Fruit fly (Drosophila melanogaster) whole organism, wandering third instar larva: ENCODE measurements around the gene dyw.

Source experiments
- Abd-B ChIP-seq: fragments of >200 bp; optimal IDR thresholded peaks from 2 replicates; lab custom pipeline; 2017; ENCODE audit warnings: missing biosample characterization, missing genetic modification characterization
- CG32264 ChIP-seq: fragments of 200-800 bp; sonication (Bioruptor generic); optimal IDR thresholded peaks from 2 replicates; lab custom pipeline; 2016; ENCODE audit warnings: missing biosample characterization, missing genetic modification characterization
- CG9705 ChIP-seq: fragments of 200-800 bp; sonication (Bioruptor generic); optimal IDR thresholded peaks from 2 replicates; lab custom pipeline; 2018; ENCODE audit warnings: missing biosample characterization, mild to moderate bottlenecking, missing genetic modification characterization
- CrebA ChIP-seq: fragments of 200-800 bp; sonication (Bioruptor generic); optimal IDR thresholded peaks from 2 replicates; lab custom pipeline; 2016; ENCODE audit warnings: missing biosample characterization, mild to moderate bottlenecking, missing genetic modification characterization, borderline replicate concordance
- Dfd ChIP-seq: fragments of >200 bp; optimal IDR thresholded peaks from 2 replicates; lab custom pipeline; 2017; ENCODE audit warnings: missing biosample characterization, missing genetic modification characterization
- Dif ChIP-seq: fragments of 200-275, 200-300 bp; sonication (Bioruptor generic); optimal IDR thresholded peaks from 2 replicates; lab custom pipeline; 2018; ENCODE audit warnings: missing biosample characterization, missing genetic modification characterization; ENCODE audit not compliant: partially characterized antibody
- GATAd ChIP-seq: sonication (Bioruptor generic); optimal IDR thresholded peaks from 2 replicates; lab custom pipeline; 2016; ENCODE audit warnings: missing biosample characterization, missing genetic modification characterization
- HLH106 ChIP-seq: fragments of 200-800 bp; optimal IDR thresholded peaks from 3 replicates; lab custom pipeline; 2019; ENCODE audit warnings: missing biosample characterization, mild to moderate bottlenecking, missing genetic modification characterization, moderate library complexity
- Hnf4 ChIP-seq: fragments of 200-800 bp; sonication (Bioruptor generic); optimal IDR thresholded peaks from 2 replicates; lab custom pipeline; 2016; ENCODE audit warnings: missing biosample characterization, mild to moderate bottlenecking, missing genetic modification characterization
- Hr78 ChIP-seq: fragments of >200 bp; optimal IDR thresholded peaks from 2 replicates; lab custom pipeline; 2017; ENCODE audit warnings: missing biosample characterization, missing genetic modification characterization
- Hr83 ChIP-seq: fragments of 200-300 bp; sonication (Bioruptor generic); optimal IDR thresholded peaks from 2 replicates; lab custom pipeline; 2016; ENCODE audit warnings: missing biosample characterization, mild to moderate bottlenecking, missing genetic modification characterization, moderate library complexity; ENCODE audit not compliant: poor library complexity, severe bottlenecking
- Jra ChIP-seq: sonication (Bioruptor generic); optimal IDR thresholded peaks from 2 replicates; lab custom pipeline; 2016; ENCODE audit warnings: missing biosample characterization, missing genetic modification characterization
- Mio ChIP-seq: sonication (Bioruptor generic); optimal IDR thresholded peaks from 2 replicates; lab custom pipeline; 2016; ENCODE audit warnings: missing biosample characterization, missing genetic modification characterization
- Myc ChIP-seq: fragments of >200 bp; optimal IDR thresholded peaks from 2 replicates; lab custom pipeline; 2017
- N ChIP-seq: fragments of >200 bp; optimal IDR thresholded peaks from 2 replicates; lab custom pipeline; 2018; ENCODE audit warnings: missing biosample characterization, missing external identifiers, missing genetic modification characterization
- OdsH ChIP-seq: fragments of 200-800 bp; sonication (Bioruptor generic); optimal IDR thresholded peaks from 2 replicates; lab custom pipeline; 2016; ENCODE audit warnings: missing biosample characterization, mild to moderate bottlenecking, missing genetic modification characterization
- Rel ChIP-seq, 2 experiments: fragments of 200-800 bp; sonication (Bioruptor generic) in 1 of 2; optimal IDR thresholded peaks; 2 replicates in 1 of 2; 3 replicates in 1 of 2; lab custom pipeline; 2016 to 2019; ENCODE audit warnings: mild to moderate bottlenecking in 2 of 2, missing biosample characterization in 2 of 2, missing genetic modification characterization in 2 of 2, moderate library complexity in 1 of 2
- Sp1 ChIP-seq: fragments of 200-800 bp; sonication (Bioruptor generic); optimal IDR thresholded peaks from 3 replicates; lab custom pipeline; 2019; ENCODE audit warnings: missing biosample characterization, mild to moderate bottlenecking, missing genetic modification characterization, moderate library complexity
- Vsx2 ChIP-seq: fragments of 200-300, 225-300 bp; sonication (Bioruptor generic); optimal IDR thresholded peaks from 2 replicates; lab custom pipeline; 2018; ENCODE audit warnings: missing biosample characterization, missing genetic modification characterization; ENCODE audit not compliant: partially characterized antibody
- br ChIP-seq: fragments of 200-800 bp; sonication (Bioruptor generic); optimal IDR thresholded peaks from 2 replicates; lab custom pipeline; 2016; ENCODE audit warnings: missing biosample characterization, missing genetic modification characterization
- brk ChIP-seq: fragments of 200-800 bp; sonication (Bioruptor generic); optimal IDR thresholded peaks from 2 replicates; lab custom pipeline; 2016; ENCODE audit warnings: missing biosample characterization, mild to moderate bottlenecking, missing genetic modification characterization
- dl ChIP-seq, 2 experiments: fragments of 175-275, 200-275 bp in 1 of 2; fragments of 200-275 bp in 1 of 2; sonication (Bioruptor generic); optimal IDR thresholded peaks; lab custom pipeline; 2018; ENCODE audit warnings: mild to moderate bottlenecking in 2 of 2, missing biosample characterization in 2 of 2, missing genetic modification characterization in 2 of 2, moderate library complexity in 2 of 2; ENCODE audit not compliant: partially characterized antibody in 2 of 2, insufficient read depth in 1 of 2
- dmrt93B ChIP-seq: fragments of 200-800 bp; sonication (Bioruptor generic); optimal IDR thresholded peaks from 2 replicates; lab custom pipeline; 2018; ENCODE audit warnings: missing biosample characterization, mild to moderate bottlenecking, missing genetic modification characterization
- dsf ChIP-seq: sonication (Bioruptor generic); optimal IDR thresholded peaks from 2 replicates; lab custom pipeline; 2016; ENCODE audit warnings: missing biosample characterization, missing genetic modification characterization, borderline replicate concordance
- ey ChIP-seq: fragments of 200-800 bp; sonication (Bioruptor generic); optimal IDR thresholded peaks from 2 replicates; lab custom pipeline; 2016; ENCODE audit warnings: missing biosample characterization, missing genetic modification characterization
- foxo ChIP-seq, 2 experiments: fragments of 200-800 bp; sonication (Bioruptor generic); optimal IDR thresholded peaks; 2 replicates in 1 of 2; 3 replicates in 1 of 2; lab custom pipeline; 2016 to 2017; ENCODE audit warnings: missing biosample characterization in 2 of 2, missing genetic modification characterization in 2 of 2
- fru ChIP-seq: fragments of 200-800 bp; sonication (Bioruptor generic); optimal IDR thresholded peaks from 3 replicates; lab custom pipeline; 2016; ENCODE audit warnings: missing biosample characterization, mild to moderate bottlenecking, missing genetic modification characterization
- h ChIP-seq: fragments of 200-800 bp; sonication (Bioruptor generic); optimal IDR thresholded peaks from 3 replicates; lab custom pipeline; 2016; ENCODE audit warnings: missing biosample characterization, mild to moderate bottlenecking, missing genetic modification characterization
- jim ChIP-seq: fragments of 175-275, 200-325 bp; sonication (Bioruptor generic); optimal IDR thresholded peaks from 2 replicates; lab custom pipeline; 2016; ENCODE audit warnings: missing biosample characterization, mild to moderate bottlenecking, missing genetic modification characterization
- lola ChIP-seq: fragments of >200 bp; optimal IDR thresholded peaks from 2 replicates; lab custom pipeline; 2017; ENCODE audit warnings: missing biosample characterization, missing genetic modification characterization
- pan ChIP-seq: fragments of >200 bp; optimal IDR thresholded peaks from 2 replicates; lab custom pipeline; 2017
- psq ChIP-seq: fragments of 200-800 bp; sonication (Bioruptor generic); optimal IDR thresholded peaks from 3 replicates; lab custom pipeline; 2017; ENCODE audit warnings: missing biosample characterization, mild to moderate bottlenecking, missing genetic modification characterization, moderate library complexity
- rgr ChIP-seq: fragments of 200-800 bp; sonication (Bioruptor generic); optimal IDR thresholded peaks from 3 replicates; lab custom pipeline; 2016; ENCODE audit warnings: missing biosample characterization, mild to moderate bottlenecking, missing genetic modification characterization
- sage ChIP-seq: fragments of 200-800 bp; sonication (Bioruptor generic); optimal IDR thresholded peaks from 2 replicates; lab custom pipeline; 2016; ENCODE audit warnings: missing biosample characterization, mild to moderate bottlenecking, missing genetic modification characterization
- sv ChIP-seq: fragments of 200-800 bp; sonication (Bioruptor generic); optimal IDR thresholded peaks from 3 replicates; lab custom pipeline; 2016; ENCODE audit warnings: missing biosample characterization, missing genetic modification characterization
- tai ChIP-seq: sonication (Bioruptor generic); optimal IDR thresholded peaks from 2 replicates; lab custom pipeline; 2016; ENCODE audit warnings: missing biosample characterization, missing genetic modification characterization
- usp ChIP-seq: fragments of >200 bp; optimal IDR thresholded peaks from 2 replicates; lab custom pipeline; 2017; ENCODE audit warnings: missing biosample characterization, missing genetic modification characterization
- woc ChIP-seq: sonication (Bioruptor generic); optimal IDR thresholded peaks from 2 replicates; lab custom pipeline; 2016; ENCODE audit warnings: missing biosample characterization, mild to moderate bottlenecking, missing genetic modification characterization

dyw gene

DNA sequence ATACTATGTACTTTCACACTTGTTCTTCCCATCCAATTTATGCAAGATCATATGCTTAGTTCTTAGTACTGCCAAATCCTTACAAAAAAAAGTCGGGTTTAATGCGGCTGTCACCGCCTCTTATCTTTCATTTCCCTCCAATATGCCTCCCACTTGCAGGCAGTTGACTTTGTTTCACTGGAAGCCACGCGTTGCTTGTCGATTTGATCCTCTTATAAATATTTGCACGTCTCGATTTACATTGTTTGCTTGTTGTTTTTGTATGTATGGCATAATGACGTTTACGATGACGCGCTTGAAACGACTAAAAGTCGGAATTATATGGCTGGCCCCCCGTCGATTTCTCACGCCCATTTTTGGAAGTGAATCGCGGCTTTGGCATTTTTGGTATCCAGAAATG, 44.7 kb downstream of the dyw start:
- TF ChIP-seq CG32264 (GFP tag; lab: Kevin White, UChicago) (no peak), psq (no peak), h (peak; percentile 43), usp (no peak)
- TF ChIP-seq, all 38 proteins: peak for 1

DNA sequence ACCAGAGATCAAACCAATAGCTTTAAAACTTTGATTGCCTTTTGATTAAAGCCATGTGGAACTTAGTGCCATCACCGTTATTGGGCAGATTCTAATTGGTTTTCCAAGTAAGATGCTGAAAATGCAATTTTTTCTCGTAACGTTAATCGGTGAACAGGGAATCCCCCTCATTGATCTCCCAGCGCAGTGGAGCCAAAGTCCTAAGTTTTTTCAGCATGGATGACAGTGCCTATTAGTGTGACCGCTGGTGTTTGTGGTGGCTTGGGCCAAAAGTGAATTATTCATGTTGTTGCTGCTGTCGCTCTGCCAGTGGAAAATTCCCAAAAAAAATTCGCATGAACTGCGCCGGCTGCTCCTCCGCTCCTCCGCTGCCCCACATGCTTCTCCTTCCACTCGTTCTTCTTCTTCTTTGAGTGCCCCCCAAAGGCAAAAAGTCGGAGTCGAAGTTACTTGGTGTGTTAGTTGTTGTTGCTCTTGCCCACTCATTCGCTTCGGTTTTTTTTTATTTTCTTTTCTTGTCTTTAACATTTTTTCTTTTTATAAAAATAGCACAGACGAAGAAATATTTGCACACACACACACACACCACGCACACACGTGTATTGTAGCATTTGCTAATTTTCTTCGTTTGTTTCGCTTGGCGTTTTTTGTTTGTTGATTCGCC, 45.6 kb downstream of the dyw start:
- TF ChIP-seq h (peak; percentile 65), ey (peak; percentile 67), HLH106 (tag; lab: Kevin White, UChicago) (peak; percentile 82), Hr78 (GFP tag; lab: Kevin White, UChicago) (no peak), Hnf4 (GFP tag; lab: Kevin White, UChicago) (peak; percentile 44), psq (peak; percentile 28), CrebA (GFP tag; lab: Kevin White, UChicago) (no peak), Dif (GFP tag; lab: Kevin White, UChicago) (no peak), lola (no peak), Hr83 (GFP tag; lab: Kevin White, UChicago) (no peak), Sp1 (GFP tag; lab: Kevin White, UChicago) (peak; percentile 74), dsf (GFP tag; lab: Kevin White, UChicago) (peak; percentile 7), rgr (GFP tag; lab: Kevin White, UChicago) (peak; percentile 68), CG32264 (GFP tag; lab: Kevin White, UChicago) (peak; percentile 44), Vsx2 (GFP tag; lab: Kevin White, UChicago) (no peak), woc (GFP tag; lab: Kevin White, UChicago) (no peak), sv (no peak), foxo (GFP tag; optimal IDR thresholded peaks at IDR 0.05; lab: Kevin White, UChicago) (peak in 1 of 2 experiments; percentile 25), br (peak; percentile 78), usp (no peak), fru (GFP tag; lab: Kevin White, UChicago) (peak; percentile 58), tai (GFP tag; lab: Kevin White, UChicago) (no peak), Rel (GFP tag; optimal IDR thresholded peaks at IDR 0.05; lab: Kevin White, UChicago) (no peak), Rel (tag; optimal IDR thresholded peaks at IDR 0.05; lab: Kevin White, UChicago) (peak; percentile 83), CG9705 (GFP tag; lab: Kevin White, UChicago) (peak; percentile 64), pan (lab: Kevin White, UChicago) (no peak), Abd-B (no peak), Dfd (GFP tag; lab: Kevin White, UChicago) (peak; percentile 9), dmrt93B (GFP tag; lab: Kevin White, UChicago) (peak; percentile 62)
- TF ChIP-seq, all 38 proteins: peak for 16

DNA sequence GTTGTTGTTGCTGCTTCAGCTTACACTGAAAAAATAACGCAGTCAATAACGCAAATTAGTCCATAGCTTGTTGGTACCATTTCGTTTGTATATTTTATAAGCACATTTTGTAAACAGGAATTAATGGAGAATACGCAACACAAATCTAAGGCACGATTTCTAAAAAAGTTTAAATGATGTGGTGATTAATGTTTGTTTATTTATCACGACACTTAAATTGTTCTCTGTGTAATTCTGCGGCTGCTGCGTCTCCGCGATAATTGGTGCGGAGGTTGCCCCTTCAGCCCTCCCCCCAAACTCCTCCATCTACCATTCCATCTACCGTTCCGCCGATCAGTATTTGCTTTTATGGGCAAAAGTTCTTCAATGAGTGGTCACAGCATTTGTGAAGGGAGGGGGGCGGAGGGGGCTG, 46.2 kb downstream of the dyw start:
- TF ChIP-seq Myc (lab: Kevin White, UChicago): no peak
- no peak for TF ChIP-seq dsf (GFP tag; lab: Kevin White, UChicago)
- no peak for TF ChIP-seq N (GFP tag; lab: Kevin White, UChicago)
- no peak for TF ChIP-seq pan (lab: Kevin White, UChicago)
- no peak for TF ChIP-seq Vsx2 (GFP tag; lab: Kevin White, UChicago)
- no peak for TF ChIP-seq dl (GFP tag; optimal IDR thresholded peaks at IDR 0.05; lab: Kevin White, UChicago; ENCODE audit: insufficient read depth in 1 of 2, partially characterized antibody in 2 of 2)
- peak; percentile 87 for TF ChIP-seq ey
- TF ChIP-seq h: peak; percentile 87
- no peak for TF ChIP-seq Abd-B
- no peak for TF ChIP-seq lola
- TF ChIP-seq CG32264 (GFP tag; lab: Kevin White, UChicago): peak; percentile 78
- peak; percentile 74 for TF ChIP-seq sage (GFP tag; lab: Kevin White, UChicago)
- peak; percentile 41 to 90 for TF ChIP-seq foxo (GFP tag; optimal IDR thresholded peaks at IDR 0.05; lab: Kevin White, UChicago)
- TF ChIP-seq fru (GFP tag; lab: Kevin White, UChicago): peak; percentile 91
- peak; percentile 83 for TF ChIP-seq br
- peak; percentile 75 for TF ChIP-seq dmrt93B (GFP tag; lab: Kevin White, UChicago)
- TF ChIP-seq Rel (GFP tag; optimal IDR thresholded peaks at IDR 0.05; lab: Kevin White, UChicago): peak; percentile 2
- TF ChIP-seq Rel (tag; optimal IDR thresholded peaks at IDR 0.05; lab: Kevin White, UChicago): no peak
- peak; percentile 87 for TF ChIP-seq HLH106 (tag; lab: Kevin White, UChicago)
- TF ChIP-seq psq: peak; percentile 76
- peak; percentile 58 for TF ChIP-seq tai (GFP tag; lab: Kevin White, UChicago)
- peak; percentile 6 for TF ChIP-seq CrebA (GFP tag; lab: Kevin White, UChicago)
- no peak for TF ChIP-seq Hr83 (GFP tag; lab: Kevin White, UChicago)
- no peak for TF ChIP-seq Dif (GFP tag; lab: Kevin White, UChicago)
- peak; percentile 61 for TF ChIP-seq brk (GFP tag; lab: Kevin White, UChicago)
- TF ChIP-seq sv: peak; percentile 45
- no peak for TF ChIP-seq Dfd (GFP tag; lab: Kevin White, UChicago)
- TF ChIP-seq CG9705 (GFP tag; lab: Kevin White, UChicago): peak; percentile 76
- peak; percentile 53 for TF ChIP-seq Jra
- peak; percentile 88 for TF ChIP-seq woc (GFP tag; lab: Kevin White, UChicago)
- TF ChIP-seq jim (GFP tag; lab: Kevin White, UChicago): no peak
- TF ChIP-seq Mio (GFP tag; lab: Kevin White, UChicago): no peak
- TF ChIP-seq OdsH (GFP tag; lab: Kevin White, UChicago): peak; percentile 83
- TF ChIP-seq usp: no peak
- TF ChIP-seq Hnf4 (GFP tag; lab: Kevin White, UChicago): peak; percentile 83
- TF ChIP-seq Sp1 (GFP tag; lab: Kevin White, UChicago): peak; percentile 83
- no peak for TF ChIP-seq Hr78 (GFP tag; lab: Kevin White, UChicago)
- TF ChIP-seq rgr (GFP tag; lab: Kevin White, UChicago): peak; percentile 84
- no peak for TF ChIP-seq GATAd (GFP tag; lab: Kevin White, UChicago)
